Worm (Caenorhabditis elegans) whole organism, L2 larva: ENCODE results near the gene nphp-4.

ENCODE experiments used
- C34F6.9 ChIP-seq: fragments of 150-350 bp; optimal IDR thresholded peaks from 2 replicates; lab custom pipeline; 2014; ENCODE audit warnings: missing biosample characterization, missing genetic modification characterization
- F13H6.1 ChIP-seq: sonication (generic microtip); optimal IDR thresholded peaks from 2 replicates; lab custom pipeline; 2016; ENCODE audit warnings: missing genetic modification characterization, missing compliant biosample characterization
- R02D3.7 ChIP-seq: fragments of 150-350 bp; optimal IDR thresholded peaks from 2 replicates; lab custom pipeline; 2014; ENCODE audit warnings: missing biosample characterization, missing genetic modification characterization
- ZK546.5 ChIP-seq: sonication (generic microtip); optimal IDR thresholded peaks from 2 replicates; lab custom pipeline; 2017; ENCODE audit warnings: missing biosample characterization, missing genetic modification characterization
- aly-2 ChIP-seq: fragments of 150-350 bp; optimal IDR thresholded peaks from 2 replicates; lab custom pipeline; 2014; ENCODE audit warnings: missing biosample characterization, missing genetic modification characterization
- ama-1 ChIP-seq: fragments of 150-350 bp; optimal IDR thresholded peaks from 2 replicates; lab custom pipeline; 2018; ENCODE audit warnings: inconsistent platforms
- ceh-82 ChIP-seq: fragments of 150-350 bp; optimal IDR thresholded peaks from 2 replicates; lab custom pipeline; 2014; ENCODE audit warnings: missing biosample characterization, missing genetic modification characterization
- crh-2 ChIP-seq: sonication (generic microtip); optimal IDR thresholded peaks from 2 replicates; lab custom pipeline; 2017; ENCODE audit warnings: missing biosample characterization, missing genetic modification characterization
- dmd-4 ChIP-seq: sonication (generic microtip); optimal IDR thresholded peaks from 2 replicates; lab custom pipeline; 2017; ENCODE audit warnings: missing biosample characterization, missing genetic modification characterization
- egl-27 ChIP-seq: sonication (generic microtip); optimal IDR thresholded peaks from 3 replicates; lab custom pipeline; 2017; ENCODE audit warnings: missing biosample characterization, missing genetic modification reagents, missing genetic modification characterization
- elt-1 ChIP-seq: fragments of 150-350 bp; optimal IDR thresholded peaks from 2 replicates; lab custom pipeline; 2014; ENCODE audit warnings: missing biosample characterization, missing genetic modification characterization
- fos-1 ChIP-seq: fragments of 150-350 bp; optimal IDR thresholded peaks from 2 replicates; lab custom pipeline; 2014; ENCODE audit warnings: missing biosample characterization, missing genetic modification characterization
- lin-11 ChIP-seq: fragments of 150-350 bp; sonication (generic microtip); optimal IDR thresholded peaks from 2 replicates; lab custom pipeline; 2014; ENCODE audit warnings: missing biosample characterization, missing genetic modification characterization, inconsistent platforms, mixed read lengths
- lsy-2 ChIP-seq, 2 experiments: fragments of 150-350 bp in 1 of 2; sonication (generic microtip) in 1 of 2; optimal IDR thresholded peaks; 2 replicates each; lab custom pipeline; 2014 to 2017; ENCODE audit warnings: missing biosample characterization in 2 of 2, missing genetic modification characterization in 2 of 2
- mbf-1 ChIP-seq: sonication (generic microtip); optimal IDR thresholded peaks from 2 replicates; lab custom pipeline; 2017; ENCODE audit warnings: missing biosample characterization, missing genetic modification characterization
- mdl-1 ChIP-seq, 2 experiments: fragments of 150-350 bp in 1 of 2; sonication (generic microtip) in 1 of 2; optimal IDR thresholded peaks; 2 replicates each; lab custom pipeline; 2017; ENCODE audit warnings: missing biosample characterization in 2 of 2, missing genetic modification characterization in 2 of 2
- nhr-10 ChIP-seq: sonication (generic microtip); optimal IDR thresholded peaks from 2 replicates; lab custom pipeline; 2017; ENCODE audit warnings: missing biosample characterization, missing genetic modification characterization
- nhr-11 ChIP-seq: fragments of 150-350 bp; optimal IDR thresholded peaks from 2 replicates; lab custom pipeline; 2014; ENCODE audit warnings: missing biosample characterization, missing genetic modification characterization
- nhr-12 ChIP-seq: fragments of 150-350 bp; optimal IDR thresholded peaks from 2 replicates; lab custom pipeline; 2014; ENCODE audit warnings: missing biosample characterization, missing genetic modification characterization
- nhr-129 ChIP-seq: fragments of 150-350 bp; optimal IDR thresholded peaks from 2 replicates; lab custom pipeline; 2014; ENCODE audit warnings: missing biosample characterization, missing genetic modification characterization
- nhr-21 ChIP-seq: fragments of 150-350 bp; optimal IDR thresholded peaks from 2 replicates; lab custom pipeline; 2014; ENCODE audit warnings: missing biosample characterization, missing genetic modification characterization
- nhr-23 ChIP-seq: fragments of 150-350 bp; optimal IDR thresholded peaks from 2 replicates; lab custom pipeline; 2014; ENCODE audit warnings: missing biosample characterization, missing genetic modification reagents, missing genetic modification characterization
- nhr-237 ChIP-seq: fragments of 150-350 bp; optimal IDR thresholded peaks from 2 replicates; lab custom pipeline; 2014; ENCODE audit warnings: missing biosample characterization, missing genetic modification characterization
- nhr-6 ChIP-seq: fragments of 150-350 bp; optimal IDR thresholded peaks from 2 replicates; lab custom pipeline; 2014; ENCODE audit warnings: missing biosample characterization, missing genetic modification characterization
- nhr-77 ChIP-seq: fragments of 150-350 bp; optimal IDR thresholded peaks from 2 replicates; lab custom pipeline; 2014; ENCODE audit warnings: missing biosample characterization, missing genetic modification characterization
- skn-1 ChIP-seq: sonication (generic microtip); optimal IDR thresholded peaks from 2 replicates; lab custom pipeline; 2017; ENCODE audit warnings: missing biosample characterization, missing genetic modification characterization
- sma-3 ChIP-seq: sonication (generic microtip); optimal IDR thresholded peaks from 2 replicates; lab custom pipeline; 2016; ENCODE audit warnings: missing genetic modification reagents, missing genetic modification characterization, missing compliant biosample characterization
- sma-9 ChIP-seq, 2 experiments: fragments of 150-350 bp in 1 of 2; sonication (generic microtip) in 1 of 2; optimal IDR thresholded peaks; 2 replicates each; lab custom pipeline; 2014 to 2016; ENCODE audit warnings: missing genetic modification characterization in 2 of 2, mild to moderate bottlenecking in 1 of 2, missing biosample characterization in 1 of 2, missing compliant biosample characterization in 1 of 2, missing genetic modification reagents in 1 of 2, moderate library complexity in 1 of 2
- snpc-4 ChIP-seq: fragments of 150-350 bp; optimal IDR thresholded peaks from 2 replicates; lab custom pipeline; 2014; ENCODE audit warnings: missing biosample characterization, missing genetic modification characterization
- unc-62 ChIP-seq: fragments of 150-350 bp; optimal IDR thresholded peaks from 2 replicates; lab custom pipeline; 2014; ENCODE audit warnings: missing biosample characterization, missing genetic modification reagents, missing genetic modification characterization
- ztf-1 ChIP-seq: fragments of 200-800 bp; sonication (Bioruptor generic); conservative IDR thresholded peaks from 2 replicates; pipeline ENCODE4 v1.3.6; 2022; ENCODE audit warnings: missing genetic modification characterization, missing compliant biosample characterization
- ztf-11 ChIP-seq: sonication (generic microtip); optimal IDR thresholded peaks from 2 replicates; lab custom pipeline; 2017; ENCODE audit warnings: missing biosample characterization, missing genetic modification characterization
- ztf-4 ChIP-seq: fragments of 150-350 bp; optimal IDR thresholded peaks from 2 replicates; lab custom pipeline; 2014; ENCODE audit warnings: missing biosample characterization, missing genetic modification characterization

nphp-4 gene

DNA sequence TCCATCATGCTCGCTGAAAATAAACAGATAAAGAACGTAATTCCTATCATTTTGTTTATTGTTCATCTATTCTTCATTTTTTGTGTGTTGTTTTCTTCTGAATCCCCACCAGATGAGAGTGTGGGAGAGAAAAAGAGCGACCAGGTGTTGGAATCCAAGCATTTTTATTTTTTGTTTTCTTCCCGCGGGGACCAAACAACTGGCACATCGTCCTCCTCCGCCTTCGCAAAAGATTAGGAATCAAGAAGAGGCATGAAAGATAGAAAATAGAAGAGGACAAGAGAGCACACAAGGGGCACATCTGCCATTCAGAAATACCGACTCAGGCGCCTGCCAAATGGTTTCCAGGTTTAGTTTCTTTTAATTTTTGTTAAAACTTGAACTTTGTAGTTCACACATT is 7.5 kb downstream of the nphp-4 start, which contains the start of gene R13H4.2:
TSS of gene R13H4.2 (plus strand) at position 319 of the 400 bp plus-strand sequence.
- TF ChIP-seq ceh-82 (tag; lab: Kevin White, UChicago) (no peak), ztf-4 (tag; lab: Kevin White, UChicago) (no peak), ztf-1 (GFP tag; lab: Robert Waterston, UW) (no peak), mbf-1 (tag; lab: Kevin White, UChicago) (no peak), skn-1 (tag; lab: Kevin White, UChicago) (no peak), lsy-2 (tag; optimal IDR thresholded peaks at IDR 0.05; lab: Kevin White, UChicago) (peak in 1 of 2 experiments; percentile 22), lin-11 (tag; lab: Kevin White, UChicago) (no peak), F13H6.1 (tag; lab: Kevin White, UChicago) (peak; percentile 36), nhr-11 (no peak), nhr-129 (tag; lab: Kevin White, UChicago) (peak; percentile 18), mdl-1 (tag; optimal IDR thresholded peaks at IDR 0.05; lab: Kevin White, UChicago) (no peak), dmd-4 (tag; lab: Kevin White, UChicago) (no peak), aly-2 (tag; lab: Kevin White, UChicago) (no peak), sma-9 (GFP tag; optimal IDR thresholded peaks at IDR 0.05; lab: Kevin White, UChicago) (peak; percentile 15), sma-9 (tag; optimal IDR thresholded peaks at IDR 0.05; lab: Kevin White, UChicago) (no peak)

DNA sequence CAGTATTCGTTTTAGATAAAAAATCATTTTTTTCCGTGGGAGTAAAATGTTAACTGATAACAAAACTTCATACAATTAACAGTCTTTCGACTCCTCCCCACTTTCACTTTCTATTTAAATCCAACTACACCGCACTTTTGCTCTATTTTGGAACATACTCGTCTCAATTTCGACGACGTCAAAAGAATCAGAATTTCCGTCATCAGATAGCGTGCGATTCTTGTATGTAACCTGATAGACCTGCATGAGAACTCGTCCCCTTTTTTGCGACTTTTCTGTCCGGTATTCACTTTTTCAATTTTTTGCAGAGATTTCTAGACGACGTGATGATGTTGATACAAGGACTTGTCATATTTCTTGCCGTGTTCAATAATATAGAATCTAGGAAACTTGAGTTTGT is 10.2 kb downstream of the nphp-4 start, which contains the start of gene pho-8:
TSS of gene pho-8 (plus strand) at position 301 of the 400 bp plus-strand sequence.
- TF ChIP-seq mbf-1 (tag; lab: Kevin White, UChicago) (no peak), lsy-2 (tag; optimal IDR thresholded peaks at IDR 0.05; lab: Kevin White, UChicago) (no peak), ama-1 (no peak), nhr-129 (tag; lab: Kevin White, UChicago) (no peak), elt-1 (tag; lab: Kevin White, UChicago) (no peak), sma-3 (GFP tag; lab: Kevin White, UChicago) (no peak), ztf-4 (tag; lab: Kevin White, UChicago) (no peak), fos-1 (no peak), sma-9 (GFP tag; optimal IDR thresholded peaks at IDR 0.05; lab: Kevin White, UChicago) (no peak), sma-9 (tag; optimal IDR thresholded peaks at IDR 0.05; lab: Kevin White, UChicago) (no peak), nhr-6 (tag; lab: Kevin White, UChicago) (no peak)
- TF ChIP-seq, all 48 proteins: peak for 0

DNA sequence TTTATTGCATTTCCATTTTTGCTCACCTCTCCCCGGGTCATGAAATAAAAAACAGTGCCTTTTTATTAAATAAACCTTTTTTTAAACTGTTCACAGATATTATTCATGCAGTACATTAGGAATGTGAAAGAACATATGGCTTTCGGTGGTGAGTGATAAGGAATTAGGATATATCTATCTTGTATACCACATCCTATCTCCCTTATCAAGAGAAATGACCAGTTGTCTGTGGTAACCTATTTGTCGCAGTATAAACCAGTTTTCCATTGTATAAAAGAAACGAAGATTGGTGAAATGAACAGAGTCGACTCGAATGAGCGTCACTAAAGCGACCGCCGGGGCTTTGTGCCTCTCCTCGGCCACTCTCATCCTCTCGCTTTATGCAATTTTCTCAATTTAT is 14.2 kb downstream of the nphp-4 start, which contains the start of gene col-158:
TSS of gene col-158 (plus strand) at position 301 of the 400 bp plus-strand sequence.
- TF ChIP-seq nhr-237 (tag; lab: Kevin White, UChicago), result no peak
- no peak for TF ChIP-seq R02D3.7 (tag; lab: Kevin White, UChicago)
- no peak for TF ChIP-seq nhr-23 (tag; lab: Kevin White, UChicago)
- no peak for TF ChIP-seq dmd-4 (tag; lab: Kevin White, UChicago)
- TF ChIP-seq ztf-4 (tag; lab: Kevin White, UChicago), result no peak
- no peak for TF ChIP-seq unc-62 (GFP tag; lab: Kevin White, UChicago)
- no peak for TF ChIP-seq skn-1 (tag; lab: Kevin White, UChicago)
- no peak for TF ChIP-seq nhr-12 (tag; lab: Kevin White, UChicago)
- TF ChIP-seq F13H6.1 (tag; lab: Kevin White, UChicago), result no peak
- TF ChIP-seq ztf-1 (GFP tag; lab: Robert Waterston, UW), result no peak
- no peak for TF ChIP-seq ama-1
- TF ChIP-seq ZK546.5 (tag; lab: Kevin White, UChicago), result no peak
- no peak for TF ChIP-seq aly-2 (tag; lab: Kevin White, UChicago)
- TF ChIP-seq ztf-11 (tag; lab: Kevin White, UChicago), result no peak
- no peak for TF ChIP-seq snpc-4
- TF ChIP-seq nhr-10 (tag; lab: Kevin White, UChicago), result no peak
- TF ChIP-seq crh-2 (tag; lab: Kevin White, UChicago), result no peak
- no peak for TF ChIP-seq ceh-82 (tag; lab: Kevin White, UChicago)
- no peak for TF ChIP-seq nhr-77

DNA sequence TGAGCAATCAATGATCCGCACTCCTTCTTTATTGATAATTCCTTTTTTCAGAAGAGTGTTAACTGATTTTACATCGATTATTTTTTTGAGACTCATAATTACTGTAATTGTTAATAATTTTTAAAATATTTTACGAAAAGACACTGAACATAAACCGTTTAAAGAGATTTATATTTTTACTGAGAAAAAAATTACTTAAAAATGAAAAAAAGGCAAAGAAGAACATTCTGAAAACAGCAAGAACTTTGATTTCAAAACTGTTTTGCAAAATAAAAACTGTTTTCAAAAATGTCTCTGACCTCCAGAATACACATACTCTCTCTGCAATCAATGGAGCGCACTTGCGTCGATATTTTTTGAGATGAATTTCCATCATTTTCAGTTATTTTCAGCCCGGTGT is 16.6 kb downstream of the nphp-4 start, which contains the start of the genes mpst-1 and D2023.6:
TSS of gene mpst-1 (minus strand) at position 101 of the 400 bp plus-strand sequence.
TSS of gene D2023.6 (plus strand) at position 388 of the 400 bp plus-strand sequence.
- TF ChIP-seq nhr-10 (tag; lab: Kevin White, UChicago) (no peak), nhr-77 (no peak), egl-27 (tag; lab: Kevin White, UChicago) (no peak), C34F6.9 (tag; lab: Kevin White, UChicago) (peak; percentile 4), crh-2 (tag; lab: Kevin White, UChicago) (no peak), nhr-11 (no peak), nhr-21 (tag; lab: Kevin White, UChicago) (no peak), nhr-6 (tag; lab: Kevin White, UChicago) (no peak)
